Worm (Caenorhabditis elegans): Measurements from ENCODE around the gene ttbk-6.
A peak's percentile ranks its signal among the peaks of the same experiment; 100 is the strongest.

ttbk-6 gene

ce11 chrIII:5089489-5089888 lies 15.0 kb downstream of the ttbk-6 start:
- TF ChIP-seq dmd-6 (GFP tag; IDR thresholded peaks at IDR 0.05), result 0 out of 2 replicates have a peak, but pooled peaks have one; percentile 21
- TF ChIP-seq nhr-48 (tag; optimal IDR thresholded peaks at IDR 0.05), result peak; percentile 36
- TF ChIP-seq unc-62 (GFP tag; optimal IDR thresholded peaks at IDR 0.05 in 1 of 2), result peak in 1 of 2 experiments; percentile 88
- TF ChIP-seq unc-62 (tag; optimal IDR thresholded peaks at IDR 0.05), result no peak
- TF ChIP-seq ama-1 (optimal IDR thresholded peaks at IDR 0.05), result no peak
- no peak for TF ChIP-seq nhr-76 (tag; optimal IDR thresholded peaks at IDR 0.05)
- TF ChIP-seq lsy-2 (tag; optimal IDR thresholded peaks at IDR 0.05), result no peak
- no peak for TF ChIP-seq ctbp-1 (GFP tag; IDR thresholded peaks at IDR 0.05)
- TF ChIP-seq zip-2 (tag; optimal IDR thresholded peaks at IDR 0.05), result no peak
- TF ChIP-seq attf-4 (tag; optimal IDR thresholded peaks at IDR 0.05), result no peak
- no peak for TF ChIP-seq skn-1 (tag; optimal IDR thresholded peaks at IDR 0.05)
- TF ChIP-seq saeg-2 (GFP tag; IDR thresholded peaks at IDR 0.05), result no peak
- TF ChIP-seq hif-1 (tag; optimal IDR thresholded peaks at IDR 0.05), result no peak
- no peak for TF ChIP-seq tag-97 (GFP tag; IDR thresholded peaks at IDR 0.05)
- peak; percentile 6 to 51 for TF ChIP-seq mdl-1 (tag; optimal IDR thresholded peaks at IDR 0.05)
- no peak for TF ChIP-seq D1046.2 (GFP tag; IDR thresholded peaks at IDR 0.05)
- peak; percentile 27 for TF ChIP-seq hlh-11 (tag; optimal IDR thresholded peaks at IDR 0.05)
- TF ChIP-seq hlh-30 (tag; optimal IDR thresholded peaks at IDR 0.05; ENCODE audit: insufficient read depth), result peak; percentile 20
- no peak for TF ChIP-seq aly-2 (tag; optimal IDR thresholded peaks at IDR 0.05)
- TF ChIP-seq ceh-20 (GFP tag; IDR thresholded peaks at IDR 0.05), result no peak
- no peak for TF ChIP-seq set-16 (GFP tag; IDR thresholded peaks at IDR 0.05)
- TF ChIP-seq nhr-237 (tag; optimal IDR thresholded peaks at IDR 0.05), result no peak
- no peak for TF ChIP-seq dve-1 (tag; optimal IDR thresholded peaks at IDR 0.05; ENCODE audit: insufficient read depth)
- TF ChIP-seq nhr-6 (tag; optimal IDR thresholded peaks at IDR 0.05), result no peak
- no peak for TF ChIP-seq nhr-102 (tag; optimal IDR thresholded peaks at IDR 0.05)
- no peak for TF ChIP-seq nhr-25 (tag; optimal IDR thresholded peaks at IDR 0.05; ENCODE audit: borderline replicate concordance, insufficient read depth)
- no peak for TF ChIP-seq daf-16 (GFP tag; optimal IDR thresholded peaks at IDR 0.05)
- TF ChIP-seq daf-16 (tag; optimal IDR thresholded peaks at IDR 0.05), result no peak
- TF ChIP-seq tra-1 (GFP tag; IDR thresholded peaks at IDR 0.05), result no peak
- TF ChIP-seq dpl-1 (GFP tag; optimal IDR thresholded peaks at IDR 0.05), result no peak
- TF ChIP-seq ztf-11 (tag; optimal IDR thresholded peaks at IDR 0.05), result no peak
- no peak for TF ChIP-seq vab-7 (GFP tag; IDR thresholded peaks at IDR 0.05)
- no peak for TF ChIP-seq sdz-12 (GFP tag; optimal IDR thresholded peaks at IDR 0.05)
- TF ChIP-seq nhr-28 (tag; optimal IDR thresholded peaks at IDR 0.05), result peak; percentile 44
- no peak for TF ChIP-seq ceh-32 (tag; optimal IDR thresholded peaks at IDR 0.05; ENCODE audit: poor library complexity)
- TF ChIP-seq unc-130 (GFP tag; optimal IDR thresholded peaks at IDR 0.05), result no peak
- TF ChIP-seq madf-5 (GFP tag; IDR thresholded peaks at IDR 0.05), result no peak
- TF ChIP-seq ces-1 (GFP tag; optimal IDR thresholded peaks at IDR 0.05), result no peak
- no peak for TF ChIP-seq egl-27 (tag; optimal IDR thresholded peaks at IDR 0.05)
- TF ChIP-seq madf-9 (GFP tag; conservative IDR thresholded peaks at IDR 0.05), result no peak

- TF ChIP-seq hif-1 (tag; optimal IDR thresholded peaks at IDR 0.05), result no peak
- no peak for TF ChIP-seq zip-2 (tag; optimal IDR thresholded peaks at IDR 0.05)
- TF ChIP-seq jun-1 (tag; optimal IDR thresholded peaks at IDR 0.05), result no peak
- TF ChIP-seq dve-1 (tag; optimal IDR thresholded peaks at IDR 0.05; ENCODE audit: insufficient read depth), result no peak
- peak; percentile 92 for TF ChIP-seq aha-1 (tag)
- TF ChIP-seq hlh-30 (tag; optimal IDR thresholded peaks at IDR 0.05; ENCODE audit: insufficient read depth), result no peak
- no peak for TF ChIP-seq fos-1 (tag; optimal IDR thresholded peaks at IDR 0.05)
- TF ChIP-seq ZK546.5 (tag; optimal IDR thresholded peaks at IDR 0.05), result no peak
- peak; percentile 66; the same call in 1 of the 2 replicates for TF ChIP-seq zfp-3 (GFP tag; conservative IDR thresholded peaks at IDR 0.05)
- TF ChIP-seq mxl-2 (GFP tag; conservative IDR thresholded peaks at IDR 0.05), result no peak
- 0 out of 2 replicates have a peak, but pooled peaks have one; percentile 10 for TF ChIP-seq T26A8.4 (GFP tag; IDR thresholded peaks at IDR 0.05)
- TF ChIP-seq aly-2 (tag; optimal IDR thresholded peaks at IDR 0.05), result no peak
Observed at ce11 chrIII:5092345-5092744, 17.8 kb downstream of the ttbk-6 start.
